Fruit fly (Drosophila melanogaster) whole organism, embryonic: ENCODE results near the gene Hpr1.

Source experiments
- BEAF-32 ChIP-seq: fragments of 200-800 bp; sonication (Bioruptor generic); optimal IDR thresholded peaks from 3 replicates; lab custom pipeline; 2017; ENCODE audit warnings: missing biosample characterization, missing genetic modification characterization, mild to moderate bottlenecking, moderate library complexity, missing genetic modification reagents
- CG1024 ChIP-seq: fragments of 200-800 bp; sonication (Bioruptor generic); IDR thresholded peaks from 2 replicates; pipeline ENCODE4 v1.3.6; 2022; ENCODE audit warnings: missing biosample characterization, missing genetic modification characterization
- CG12219 ChIP-seq: fragments of 200-800 bp; sonication (Bioruptor generic); optimal IDR thresholded peaks from 3 replicates; lab custom pipeline; 2018; ENCODE audit warnings: missing biosample characterization, mild to moderate bottlenecking, missing genetic modification characterization
- CG12942 ChIP-seq: fragments of 200-800 bp; sonication (Bioruptor generic); optimal IDR thresholded peaks from 3 replicates; lab custom pipeline; 2016; ENCODE audit warnings: missing biosample characterization, missing genetic modification characterization
- CG13424 ChIP-seq: fragments of 200-800 bp; sonication (Bioruptor generic); optimal IDR thresholded peaks from 2 replicates; lab custom pipeline; 2019; ENCODE audit warnings: missing biosample characterization, mild to moderate bottlenecking, missing genetic modification characterization, moderate library complexity
- CG13624 ChIP-seq: fragments of 200-800 bp; sonication (Bioruptor generic); optimal IDR thresholded peaks from 2 replicates; lab custom pipeline; 2016; ENCODE audit warnings: missing biosample characterization, missing genetic modification characterization
- CG1647 ChIP-seq: fragments of 200-800 bp; sonication (Bioruptor generic); optimal IDR thresholded peaks from 3 replicates; lab custom pipeline; 2016; ENCODE audit warnings: missing biosample characterization, missing genetic modification characterization
- CG1792 ChIP-seq: fragments of 200-800 bp; sonication (Bioruptor generic); optimal IDR thresholded peaks from 2 replicates; lab custom pipeline; 2016; ENCODE audit warnings: missing biosample characterization, missing genetic modification characterization
- CG18476 ChIP-seq: fragments of 200-800 bp; sonication (Bioruptor generic); optimal IDR thresholded peaks from 2 replicates; lab custom pipeline; 2016; ENCODE audit warnings: missing biosample characterization, mild to moderate bottlenecking, missing genetic modification characterization
- CG2120 ChIP-seq: fragments of 200-800 bp; sonication (Bioruptor generic); optimal IDR thresholded peaks from 3 replicates; lab custom pipeline; 2016; ENCODE audit warnings: missing biosample characterization, missing genetic modification characterization
- CG32772 ChIP-seq: fragments of 200-800 bp; sonication (Bioruptor generic); IDR thresholded peaks from 2 replicates; pipeline ENCODE4 v1.3.6; 2022; ENCODE audit warnings: missing biosample characterization, missing genetic modification characterization
- CG4854 ChIP-seq: fragments of 200-800 bp; sonication (Bioruptor generic); optimal IDR thresholded peaks from 2 replicates; lab custom pipeline; 2016; ENCODE audit warnings: missing biosample characterization, missing genetic modification characterization, inconsistent platforms
- CG8765 ChIP-seq: fragments of 200-800 bp; sonication (Bioruptor generic); IDR thresholded peaks from 2 replicates; pipeline ENCODE4 v1.3.6; 2022; ENCODE audit warnings: missing biosample characterization, missing genetic modification characterization
- CG8944 ChIP-seq: fragments of 200-800 bp; sonication (Bioruptor generic); optimal IDR thresholded peaks from 3 replicates; lab custom pipeline; 2016; ENCODE audit warnings: missing biosample characterization, missing genetic modification characterization
- CG9797 ChIP-seq: fragments of 200-800 bp; sonication (Bioruptor generic); optimal IDR thresholded peaks from 3 replicates; lab custom pipeline; 2018; ENCODE audit warnings: missing biosample characterization, mild to moderate bottlenecking, missing genetic modification characterization
- CG9876 ChIP-seq: fragments of 200-800 bp; sonication (Bioruptor generic); optimal IDR thresholded peaks from 2 replicates; lab custom pipeline; 2016; ENCODE audit warnings: missing biosample characterization, missing genetic modification characterization
- Hr51 ChIP-seq, 2 experiments: fragments of 200-800 bp; sonication (Bioruptor generic); optimal IDR thresholded peaks; 2 replicates in 1 of 2; 3 replicates in 1 of 2; lab custom pipeline; 2016 to 2018; ENCODE audit warnings: missing biosample characterization in 2 of 2, missing genetic modification characterization in 2 of 2, mild to moderate bottlenecking in 1 of 2, moderate library complexity in 1 of 2
- Hsf ChIP-seq: fragments of 200-800 bp; sonication (Bioruptor generic); optimal IDR thresholded peaks from 3 replicates; lab custom pipeline; 2016; ENCODE audit warnings: missing biosample characterization, missing genetic modification characterization
- Mad ChIP-seq: fragments of 200-800 bp; sonication (Bioruptor generic); optimal IDR thresholded peaks from 2 replicates; lab custom pipeline; 2016; ENCODE audit warnings: missing biosample characterization, missing genetic modification characterization
- Med ChIP-seq: fragments of 200-800 bp; sonication (Bioruptor generic); peaks from one replicate; lab custom pipeline; 2016; ENCODE audit warnings: missing biosample characterization, missing genetic modification characterization, mild to moderate bottlenecking, inconsistent platforms, moderate library complexity
- NC2β ChIP-seq: fragments of 200-800 bp; sonication (Bioruptor generic); optimal IDR thresholded peaks from 2 replicates; lab custom pipeline; 2016; ENCODE audit warnings: missing biosample characterization, missing genetic modification characterization
- Nf-YC ChIP-seq: fragments of 200-800 bp; optimal IDR thresholded peaks from 3 replicates; lab custom pipeline; 2019; ENCODE audit warnings: missing biosample characterization, mild to moderate bottlenecking, missing genetic modification characterization, moderate library complexity
- Oli ChIP-seq: fragments of 200-800 bp; sonication (Bioruptor generic); optimal IDR thresholded peaks from 2 replicates; lab custom pipeline; 2018; ENCODE audit warnings: missing biosample characterization, mild to moderate bottlenecking, missing genetic modification characterization, moderate library complexity
- Optix ChIP-seq: fragments of 200-800 bp; sonication (Bioruptor generic); IDR thresholded peaks from 3 replicates; pipeline ENCODE4 v1.3.6; 2022; ENCODE audit warnings: missing biosample characterization, missing genetic modification characterization
- Ravus ChIP-seq: fragments of 200-800 bp; sonication (Bioruptor generic); IDR thresholded peaks from 2 replicates; pipeline ENCODE4 v1.3.6; 2022; ENCODE audit warnings: missing biosample characterization, missing genetic modification characterization
- Sry-β ChIP-seq: fragments of 200-800 bp; sonication (Bioruptor generic); optimal IDR thresholded peaks from 2 replicates; lab custom pipeline; 2018; ENCODE audit warnings: missing biosample characterization, mild to moderate bottlenecking, missing genetic modification characterization, moderate library complexity
- Taf1 ChIP-seq: fragments of 200-800 bp; sonication (Bioruptor generic); IDR thresholded peaks from 2 replicates; pipeline ENCODE4 v1.3.6; 2022; ENCODE audit warnings: missing biosample characterization, missing genetic modification characterization
- Usf ChIP-seq: fragments of 200-800 bp; sonication (Bioruptor generic); optimal IDR thresholded peaks from 2 replicates; lab custom pipeline; 2017; ENCODE audit warnings: missing genotype, missing biosample characterization, missing genetic modification characterization
- Xbp1 ChIP-seq: fragments of 200-800 bp; sonication (Bioruptor generic); optimal IDR thresholded peaks from 3 replicates; lab custom pipeline; 2016; ENCODE audit warnings: missing biosample characterization, mild to moderate bottlenecking, missing genetic modification characterization
- ab ChIP-seq: fragments of 200-800 bp; sonication (Bioruptor generic); optimal IDR thresholded peaks from 2 replicates; lab custom pipeline; 2016; ENCODE audit warnings: missing biosample characterization, missing genetic modification characterization
- bowl ChIP-seq: fragments of 200-800 bp; sonication (Bioruptor generic); IDR thresholded peaks from 2 replicates; pipeline ENCODE4 v1.3.6; 2022; ENCODE audit warnings: missing biosample characterization, missing genetic modification characterization
- cwo ChIP-seq: fragments of 200-800 bp; sonication (Bioruptor generic); optimal IDR thresholded peaks from 3 replicates; lab custom pipeline; 2017; ENCODE audit warnings: missing biosample characterization, missing genetic modification characterization, mild to moderate bottlenecking, moderate library complexity, missing genetic modification reagents
- dmrt99B ChIP-seq: fragments of 200-800 bp; sonication (Bioruptor generic); optimal IDR thresholded peaks from 2 replicates; lab custom pipeline; 2018; ENCODE audit warnings: missing biosample characterization, mild to moderate bottlenecking, missing genetic modification characterization, moderate library complexity
- eve ChIP-seq, 2 experiments: fragments of >200 bp; optimal IDR thresholded peaks; 2 replicates each; lab custom pipeline; 2017; ENCODE audit warnings: missing biosample characterization in 2 of 2, missing genetic modification characterization in 2 of 2
- eyg ChIP-seq: fragments of 200-800 bp; sonication (Bioruptor generic); optimal IDR thresholded peaks from 3 replicates; lab custom pipeline; 2016; ENCODE audit warnings: missing biosample characterization, missing genetic modification characterization
- gcm ChIP-seq: fragments of 200-800 bp; sonication (Bioruptor generic); optimal IDR thresholded peaks from 2 replicates; lab custom pipeline; 2019; ENCODE audit warnings: missing biosample characterization, mild to moderate bottlenecking, missing genetic modification characterization, moderate library complexity
- gsb-n ChIP-seq: fragments of 200-800 bp; sonication (Bioruptor generic); optimal IDR thresholded peaks from 3 replicates; lab custom pipeline; 2018; ENCODE audit warnings: missing biosample characterization, mild to moderate bottlenecking, missing genetic modification characterization
- kah ChIP-seq: fragments of 200-800 bp; sonication (Bioruptor generic); optimal IDR thresholded peaks from 2 replicates; lab custom pipeline; 2018; ENCODE audit warnings: missing biosample characterization, mild to moderate bottlenecking, missing genetic modification characterization
- kni ChIP-seq: fragments of 200-800 bp; sonication (Bioruptor generic); optimal IDR thresholded peaks from 3 replicates; lab custom pipeline; 2017; ENCODE audit warnings: mild to moderate bottlenecking, missing biosample characterization, missing genetic modification reagents, missing genetic modification characterization
- lola ChIP-seq, 3 experiments: fragments of >200 bp in 2 of 3; fragments of 200-800 bp in 1 of 3; sonication (Bioruptor generic) in 1 of 3; optimal IDR thresholded peaks; 2 replicates each; lab custom pipeline; 2017 to 2019; ENCODE audit warnings: missing biosample characterization in 3 of 3, missing genetic modification characterization in 3 of 3, mild to moderate bottlenecking in 1 of 3, moderate library complexity in 1 of 3
- nerfin-1 ChIP-seq: fragments of 200-800 bp; sonication (Bioruptor generic); optimal IDR thresholded peaks from 3 replicates; lab custom pipeline; 2019; ENCODE audit warnings: missing biosample characterization, mild to moderate bottlenecking, missing genetic modification characterization, moderate library complexity
- onecut ChIP-seq: fragments of 200-800 bp; sonication (Bioruptor generic); IDR thresholded peaks from 2 replicates; pipeline ENCODE4 v1.3.6; 2022; ENCODE audit warnings: missing biosample characterization, missing genetic modification characterization
- pb ChIP-seq: fragments of 200-800 bp; sonication (Bioruptor generic); optimal IDR thresholded peaks from 3 replicates; lab custom pipeline; 2016; ENCODE audit warnings: missing biosample characterization, missing genetic modification characterization
- pum ChIP-seq: fragments of 200-800 bp; sonication (Bioruptor generic); optimal IDR thresholded peaks from 2 replicates; lab custom pipeline; 2016; ENCODE audit warnings: missing biosample characterization, missing genetic modification characterization
- schlank ChIP-seq: fragments of 200-800 bp; sonication (Bioruptor generic); optimal IDR thresholded peaks from 2 replicates; lab custom pipeline; 2018; ENCODE audit warnings: missing biosample characterization, mild to moderate bottlenecking, missing genetic modification characterization
- slbo ChIP-seq: fragments of 200-800 bp; sonication (Bioruptor generic); IDR thresholded peaks from 2 replicates; pipeline ENCODE4 v1.3.6; 2022; ENCODE audit warnings: missing biosample characterization, missing genetic modification characterization
- ssp ChIP-seq: fragments of 200-800 bp; sonication (Bioruptor generic); IDR thresholded peaks from 2 replicates; pipeline ENCODE4 v1.3.6; 2022; ENCODE audit warnings: missing biosample characterization, missing genetic modification characterization
- tin ChIP-seq: fragments of 200-800 bp; sonication (Bioruptor generic); optimal IDR thresholded peaks from 3 replicates; lab custom pipeline; 2016; ENCODE audit warnings: missing biosample characterization, missing genetic modification characterization
- tup ChIP-seq: fragments of 200-800 bp; sonication (Bioruptor generic); optimal IDR thresholded peaks from 2 replicates; lab custom pipeline; 2016; ENCODE audit warnings: missing biosample characterization, mild to moderate bottlenecking, missing genetic modification characterization, moderate library complexity

The Hpr1 gene

dm6 chr3R:5778731-5779593 lies 42.3 kb downstream of the Hpr1 start, which contains the start of gene jagn (continued):
- peak; percentile 68 for TF ChIP-seq CG13624 (GFP tag; lab: Kevin White, UChicago)
- TF ChIP-seq onecut (GFP tag; lab: Robert Waterston, UW) = peak; percentile 83
- TF ChIP-seq tup (GFP tag; lab: Kevin White, UChicago) = peak; percentile 6
- TF ChIP-seq schlank (tag; lab: Kevin White, UChicago) = no peak
- TF ChIP-seq nerfin-1 (tag; lab: Kevin White, UChicago) = peak; percentile 54
- peak; percentile 41 for TF ChIP-seq Mad (GFP tag; lab: Kevin White, UChicago)
- TF ChIP-seq Hr51 (GFP tag; optimal IDR thresholded peaks at IDR 0.05; lab: Kevin White, UChicago) = peak; percentile 35 to 69
- TF ChIP-seq Ravus = no peak
- peak; percentile 48 for TF ChIP-seq CG9797 (GFP tag; lab: Kevin White, UChicago)
- TF ChIP-seq CG12219 (GFP tag; lab: Kevin White, UChicago) = peak; percentile 21
- TF ChIP-seq CG8765 (GFP tag; lab: Robert Waterston, UW) = peak; percentile 57; the same call in 1 of the 2 replicates
- TF ChIP-seq NC2β (GFP tag; lab: Kevin White, UChicago) = peak; percentile 43
- peak in 1 of 3 experiments; percentile 33 for TF ChIP-seq lola (GFP tag; optimal IDR thresholded peaks at IDR 0.05; lab: Kevin White, UChicago)
- no peak for TF ChIP-seq CG12942 (GFP tag; lab: Kevin White, UChicago)
- peak; percentile 58 for TF ChIP-seq tin
- no peak for TF ChIP-seq eyg (GFP tag; lab: Kevin White, UChicago)
- TF ChIP-seq CG8944 (GFP tag; lab: Kevin White, UChicago) = peak; percentile 71
- peak; percentile 48 for TF ChIP-seq pum (GFP tag; lab: Kevin White, UChicago)
- TF ChIP-seq bowl (GFP tag; lab: Robert Waterston, UW) = no peak
- no peak for TF ChIP-seq Taf1
- peak; percentile 14 for TF ChIP-seq pb (GFP tag; lab: Kevin White, UChicago)
- no peak for TF ChIP-seq kah
- TF ChIP-seq gsb-n (tag; lab: Kevin White, UChicago) = peak; percentile 48
- TF ChIP-seq CG4854 = peak; percentile 36
- TF ChIP-seq Med (GFP tag; lab: Kevin White, UChicago) = peak; percentile 97
- TF ChIP-seq slbo (GFP tag; lab: Robert Waterston, UW) = peak; percentile 91
- peak; percentile 53 for TF ChIP-seq ssp (GFP tag; lab: Robert Waterston, UW)
- TF ChIP-seq Nf-YC = peak; percentile 50
- TF ChIP-seq cwo (GFP tag; lab: Kevin White, UChicago) = no peak
- TF ChIP-seq kni (GFP tag; lab: Kevin White, UChicago) = peak; percentile 77
- 0 out of 2 replicates have a peak, but pooled peaks have one; percentile 38 for TF ChIP-seq CG32772
- TF ChIP-seq CG18476 (GFP tag; lab: Kevin White, UChicago) = peak; percentile 23
- no peak for TF ChIP-seq eve (GFP tag; optimal IDR thresholded peaks at IDR 0.05; lab: Kevin White, UChicago)
- TF ChIP-seq ab = peak; percentile 11
- no peak for TF ChIP-seq dmrt99B (tag; lab: Kevin White, UChicago)
- TF ChIP-seq CG1792 (GFP tag; lab: Kevin White, UChicago) = peak; percentile 35
- no peak for TF ChIP-seq gcm (GFP tag; lab: Kevin White, UChicago)
- peak; percentile 78 for TF ChIP-seq CG2120
- TF ChIP-seq Optix (GFP tag; lab: Robert Waterston, UW) = peak; percentile 53; the same call in 1 of the 3 replicates
- TF ChIP-seq CG1647 (GFP tag; lab: Kevin White, UChicago) = no peak
- TF ChIP-seq CG1024 = peak; percentile 46; the same call in 1 of the 2 replicates
- peak; percentile 35 for TF ChIP-seq CG13424 (tag; lab: Kevin White, UChicago)
- peak; percentile 13 for TF ChIP-seq Sry-β
- TF ChIP-seq Oli (tag; lab: Kevin White, UChicago) = peak; percentile 34
- peak; percentile 42 for TF ChIP-seq Usf (GFP tag; lab: Kevin White, UChicago)
- TF ChIP-seq Hsf (GFP tag; lab: Kevin White, UChicago) = peak; percentile 67
- TF ChIP-seq BEAF-32 (GFP tag; lab: Kevin White, UChicago) = peak; percentile 100
- peak; percentile 60 for TF ChIP-seq CG9876 (GFP tag; lab: Kevin White, UChicago)
- peak; percentile 78 for TF ChIP-seq Xbp1 (GFP tag; lab: Kevin White, UChicago)
